Worm (Caenorhabditis elegans) whole organism, early embryonic: ENCODE measurements around the gene exc-14.

Experiments used
- F13C5.2 ChIP-seq: sonication (generic microtip); optimal IDR thresholded peaks from 2 replicates; lab custom pipeline; 2017; ENCODE audit warnings: mild to moderate bottlenecking, missing genetic modification characterization, inconsistent platforms, missing compliant biosample characterization
- aly-1 ChIP-seq: sonication (generic microtip); optimal IDR thresholded peaks from 2 replicates; lab custom pipeline; 2016; ENCODE audit warnings: missing genetic modification characterization, missing compliant biosample characterization
- ama-1 ChIP-seq: fragments of 150-350 bp; optimal IDR thresholded peaks from 2 replicates; lab custom pipeline; 2014
- ets-7 ChIP-seq: sonication (generic microtip); optimal IDR thresholded peaks from 2 replicates; lab custom pipeline; 2016; ENCODE audit warnings: missing genotype, missing genetic modification characterization, missing compliant biosample characterization
- flt-1 ChIP-seq: fragments of 200-800 bp; sonication (Bioruptor generic); IDR thresholded peaks from 2 replicates; pipeline ENCODE4 v1.3.6; 2022; ENCODE audit warnings: missing genetic modification characterization, missing compliant biosample characterization
- hmbx-1 ChIP-seq: sonication (generic microtip); optimal IDR thresholded peaks from 2 replicates; lab custom pipeline; 2016; ENCODE audit warnings: mild to moderate bottlenecking, missing genetic modification characterization, missing compliant biosample characterization
- hmg-4 ChIP-seq: fragments of 200-800 bp; sonication (Bioruptor generic); optimal IDR thresholded peaks from 2 replicates; lab custom pipeline; 2018; ENCODE audit warnings: mild to moderate bottlenecking, missing genetic modification characterization, missing compliant biosample characterization
- hnd-1 ChIP-seq: sonication (generic microtip); optimal IDR thresholded peaks from 2 replicates; lab custom pipeline; 2016; ENCODE audit warnings: missing genetic modification characterization, missing compliant biosample characterization
- sea-1 ChIP-seq: fragments of 200-800 bp; sonication (Bioruptor generic); conservative IDR thresholded peaks from 2 replicates; pipeline ENCODE4 v1.3.6; 2022; ENCODE audit warnings: missing genetic modification characterization, missing compliant biosample characterization
- tbx-37 ChIP-seq: fragments of 200-800 bp; sonication (Bioruptor generic); conservative IDR thresholded peaks from 2 replicates; pipeline ENCODE4 v1.3.6; 2022; ENCODE audit warnings: missing genetic modification reagents, missing genetic modification characterization, missing compliant biosample characterization
- tra-4 ChIP-seq: sonication (generic microtip); optimal IDR thresholded peaks from 2 replicates; lab custom pipeline; 2017; ENCODE audit warnings: missing genetic modification characterization, missing compliant biosample characterization

ce11 chrV:5036364-5036763 lies 9.6 kb downstream of the exc-14 start, which contains the start of gene K11D12.7:
- TF ChIP-seq sea-1 (no peak), ama-1 (lab: Kevin White, UChicago) (no peak), tra-4 (tag; lab: Kevin White, UChicago) (no peak), flt-1 (no peak), hnd-1 (tag; lab: Kevin White, UChicago) (no peak), hmg-4 (GFP tag; lab: Kevin White, UChicago) (no peak), aly-1 (tag; lab: Kevin White, UChicago) (no peak), tbx-37 (GFP tag; lab: Robert Waterston, UW) (no peak), ets-7 (no peak), F13C5.2 (tag; lab: Kevin White, UChicago) (no peak), hmbx-1 (tag; lab: Kevin White, UChicago) (no peak)
